Worm (Caenorhabditis elegans) whole organism, young adult: ENCODE data around the gene irld-23.

Source experiments
- C17E4.6 ChIP-seq: fragments of 200-800 bp; sonication (Bioruptor generic); IDR thresholded peaks from 2 replicates; pipeline ENCODE4 v1.3.6; 2022; ENCODE audit warnings: missing genetic modification reagents, missing genetic modification characterization, missing compliant biosample characterization
- T26A5.8 ChIP-seq: sonication (generic microtip); optimal IDR thresholded peaks from 2 replicates; lab custom pipeline; 2016; ENCODE audit warnings: missing genetic modification characterization, missing compliant biosample characterization
- ZK185.1 ChIP-seq: sonication (generic microtip); optimal IDR thresholded peaks from 2 replicates; lab custom pipeline; 2016; ENCODE audit warnings: mild to moderate bottlenecking, missing genetic modification characterization, missing compliant biosample characterization; ENCODE audit not compliant: poor library complexity, severe bottlenecking
- ama-1 ChIP-seq, 3 experiments: fragments of 150-350 bp in 1 of 3; sonication (generic microtip) in 2 of 3; optimal IDR thresholded peaks; 2 replicates each; lab custom pipeline; 2014 to 2018; ENCODE audit warnings: missing biosample characterization in 2 of 3, missing genetic modification characterization in 2 of 3, missing genetic modification reagents in 2 of 3
- ccch-3 ChIP-seq: fragments of 200-800 bp; sonication (Bioruptor generic); optimal IDR thresholded peaks from 2 replicates; lab custom pipeline; 2018; ENCODE audit warnings: mild to moderate bottlenecking, missing genetic modification characterization, missing compliant biosample characterization
- efl-1 ChIP-seq: fragments of 150-350 bp; optimal IDR thresholded peaks from 2 replicates; lab custom pipeline; 2014; ENCODE audit warnings: missing biosample characterization, missing genetic modification reagents, missing genetic modification characterization
- him-1 ChIP-seq: sonication (generic microtip); optimal IDR thresholded peaks from 2 replicates; lab custom pipeline; 2016; ENCODE audit warnings: missing genotype, missing genetic modification reagents, missing genetic modification characterization, missing compliant biosample characterization
- hlh-26 ChIP-seq: fragments of 200-800 bp; sonication (Bioruptor generic); conservative IDR thresholded peaks from 2 replicates; pipeline ENCODE4 v1.3.6; 2022; ENCODE audit warnings: missing genetic modification reagents, missing genetic modification characterization, missing compliant biosample characterization
- hmg-20 ChIP-seq: fragments of 200-800 bp; sonication (Bioruptor generic); IDR thresholded peaks from 2 replicates; pipeline ENCODE4 v1.3.6; 2022; ENCODE audit warnings: missing genetic modification reagents, missing genetic modification characterization, missing compliant biosample characterization
- hrde-1 ChIP-seq: sonication (generic microtip); optimal IDR thresholded peaks from 2 replicates; lab custom pipeline; 2016; ENCODE audit warnings: missing genetic modification characterization, mild to moderate bottlenecking, missing compliant biosample characterization, moderate library complexity, missing genotype, missing genetic modification reagents, borderline replicate concordance
- nfya-1 ChIP-seq: sonication (generic microtip); optimal IDR thresholded peaks from 2 replicates; lab custom pipeline; 2017; ENCODE audit warnings: antibody characterized with exemption, missing compliant biosample characterization, missing genetic modification characterization, borderline replicate concordance; ENCODE audit not compliant: insufficient read depth
- pha-4 ChIP-seq: fragments of 150-350 bp; sonication (generic microtip); optimal IDR thresholded peaks from 2 replicates; lab custom pipeline; 2014; ENCODE audit warnings: missing biosample characterization, missing genetic modification reagents, missing genetic modification characterization
- sptf-2 ChIP-seq: fragments of 200-800 bp; sonication (Bioruptor generic); optimal IDR thresholded peaks from 2 replicates; lab custom pipeline; 2018; ENCODE audit warnings: mild to moderate bottlenecking, missing genetic modification characterization, missing compliant biosample characterization
- unc-62 ChIP-seq: fragments of 150-350 bp; optimal IDR thresholded peaks from 2 replicates; lab custom pipeline; 2014; ENCODE audit warnings: missing biosample characterization, missing genetic modification reagents, missing genetic modification characterization

DNA sequence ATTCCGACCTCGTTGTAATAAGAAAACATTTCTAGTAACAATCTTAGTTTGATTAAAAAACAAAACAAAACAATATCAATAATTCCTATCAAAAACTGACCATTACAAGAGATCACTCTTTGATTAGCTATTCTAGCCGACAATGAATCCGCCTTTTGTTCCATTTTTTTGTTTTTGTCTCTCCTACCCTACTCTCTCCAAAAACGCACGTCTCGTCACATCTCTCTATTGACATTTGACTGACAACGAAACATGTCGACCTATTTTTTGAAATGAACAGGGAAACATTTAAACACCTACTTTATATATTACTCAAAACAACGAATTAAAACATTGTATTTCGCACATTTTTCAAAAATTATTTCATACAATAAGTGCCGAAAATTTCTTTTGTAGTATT, 45.7 kb downstream of the irld-23 start:
- TF ChIP-seq nfya-1 (tag; lab: Kevin White, UChicago) (no peak), ama-1 (optimal IDR thresholded peaks at IDR 0.05; lab: Kevin White, UChicago) (no peak), ama-1 (GFP tag; optimal IDR thresholded peaks at IDR 0.05; lab: Kevin White, UChicago) (no peak), hlh-26 (GFP tag; lab: Robert Waterston, UW) (no peak), hmg-20 (GFP tag; lab: Robert Waterston, UW) (no peak), unc-62 (GFP tag; lab: Kevin White, UChicago) (no peak), pha-4 (tag; lab: Kevin White, UChicago) (no peak), ccch-3 (GFP tag; lab: Kevin White, UChicago) (no peak), sptf-2 (GFP tag; lab: Kevin White, UChicago) (no peak), T26A5.8 (tag; lab: Kevin White, UChicago) (no peak), C17E4.6 (no peak), him-1 (tag; lab: Kevin White, UChicago) (no peak), hrde-1 (no peak), efl-1 (GFP tag; lab: Kevin White, UChicago) (no peak), ZK185.1 (tag; lab: Kevin White, UChicago) (no peak)
